Fruit fly (Drosophila melanogaster): Measurements from ENCODE around the gene CG33552.

DNA sequence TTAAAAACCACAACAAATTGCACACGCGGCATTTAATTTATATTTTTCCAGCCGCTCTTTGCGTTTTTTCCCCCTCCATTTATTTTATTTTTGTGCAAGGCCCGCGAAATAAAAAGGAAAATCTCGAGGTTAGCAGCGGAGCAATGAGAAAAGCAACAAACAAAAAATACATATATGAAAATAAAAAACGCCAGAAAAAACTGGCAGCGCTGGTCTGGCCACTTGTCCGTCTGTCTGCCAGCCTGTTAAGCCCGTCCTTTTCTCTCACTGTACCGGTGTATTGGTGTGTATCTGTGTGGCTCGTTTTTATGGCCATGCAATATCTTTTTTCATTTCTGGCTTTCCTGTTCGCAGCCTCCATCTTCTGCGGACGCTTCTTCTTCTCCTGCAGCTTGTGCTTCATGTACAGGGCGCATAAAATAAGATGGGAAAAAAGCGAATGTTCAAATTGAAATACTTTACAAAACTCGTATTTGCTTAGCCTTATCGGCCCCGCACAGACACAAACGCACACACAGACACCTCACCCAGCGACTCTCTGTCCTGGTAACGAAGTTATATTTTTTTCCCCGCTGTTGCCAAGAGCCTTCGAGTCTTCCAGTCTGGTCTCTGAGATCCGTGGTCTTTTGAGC, 4.2 kb downstream of the CG33552 start:
- TF ChIP-seq h (optimal IDR thresholded peaks at IDR 0.05) (no peak), psq (optimal IDR thresholded peaks at IDR 0.05) (no peak)
